Fruit fly (Drosophila melanogaster) whole organism, embryonic: ENCODE results near the gene CG10948.

ENCODE experiments used
- CG10209 ChIP-seq: fragments of 200-800 bp; sonication (Bioruptor generic); optimal IDR thresholded peaks from 3 replicates; lab custom pipeline; 2017; ENCODE audit warnings: missing biosample characterization, mild to moderate bottlenecking, missing genetic modification characterization, missing genetic modification reagents
- CG10267 ChIP-seq: fragments of 200-800 bp; sonication (Bioruptor generic); optimal IDR thresholded peaks from 2 replicates; lab custom pipeline; 2018; ENCODE audit warnings: missing biosample characterization, mild to moderate bottlenecking, missing genetic modification characterization, moderate library complexity
- CG10462 ChIP-seq: fragments of 200-800 bp; sonication (Bioruptor generic); optimal IDR thresholded peaks from 2 replicates; lab custom pipeline; 2016; ENCODE audit warnings: missing biosample characterization, missing genetic modification characterization
- CG10543 ChIP-seq: fragments of 200-800 bp; sonication (Bioruptor generic); optimal IDR thresholded peaks from 3 replicates; lab custom pipeline; 2017; ENCODE audit warnings: missing biosample characterization, mild to moderate bottlenecking, missing genetic modification characterization, moderate library complexity
- CG11398 ChIP-seq: fragments of 200-800 bp; sonication (Bioruptor generic); optimal IDR thresholded peaks from 2 replicates; lab custom pipeline; 2016; ENCODE audit warnings: missing biosample characterization, missing genetic modification characterization
- CG12744 ChIP-seq: fragments of 200-800 bp; sonication (Bioruptor generic); optimal IDR thresholded peaks from 2 replicates; lab custom pipeline; 2016; ENCODE audit warnings: missing biosample characterization, missing genetic modification characterization
- CG13123 ChIP-seq: fragments of 200-800 bp; sonication (Bioruptor generic); optimal IDR thresholded peaks from 2 replicates; lab custom pipeline; 2016; ENCODE audit warnings: missing biosample characterization, missing genetic modification characterization
- CG13624 ChIP-seq: fragments of 200-800 bp; sonication (Bioruptor generic); optimal IDR thresholded peaks from 2 replicates; lab custom pipeline; 2016; ENCODE audit warnings: missing biosample characterization, missing genetic modification characterization
- CG14441 ChIP-seq: fragments of 200-800 bp; sonication (Bioruptor generic); IDR thresholded peaks from 2 replicates; pipeline ENCODE4 v1.3.6; 2022; ENCODE audit warnings: missing biosample characterization, missing genetic modification characterization
- CG15479 ChIP-seq: fragments of 200-800 bp; sonication (Bioruptor generic); optimal IDR thresholded peaks from 3 replicates; lab custom pipeline; 2019; ENCODE audit warnings: missing biosample characterization, mild to moderate bottlenecking, missing genetic modification characterization, moderate library complexity
- CG1602 ChIP-seq: fragments of 200-800 bp; sonication (Bioruptor generic); optimal IDR thresholded peaks from 3 replicates; lab custom pipeline; 2016; ENCODE audit warnings: missing biosample characterization, missing genetic modification characterization
- CG2199 ChIP-seq: fragments of 200-800 bp; sonication (Bioruptor generic); IDR thresholded peaks from 3 replicates; pipeline ENCODE4 v1.3.6; 2022; ENCODE audit warnings: missing biosample characterization, missing genetic modification characterization
- CG2678 ChIP-seq: fragments of 200-800 bp; sonication (Bioruptor generic); optimal IDR thresholded peaks from 3 replicates; lab custom pipeline; 2019; ENCODE audit warnings: missing biosample characterization, mild to moderate bottlenecking, missing genetic modification characterization, moderate library complexity
- CG2712 ChIP-seq: fragments of 200-800 bp; optimal IDR thresholded peaks from 3 replicates; lab custom pipeline; 2019; ENCODE audit warnings: missing biosample characterization, mild to moderate bottlenecking, missing genetic modification characterization, moderate library complexity
- CG32772 ChIP-seq: fragments of 200-800 bp; sonication (Bioruptor generic); IDR thresholded peaks from 2 replicates; pipeline ENCODE4 v1.3.6; 2022; ENCODE audit warnings: missing biosample characterization, missing genetic modification characterization
- CG6272 ChIP-seq: fragments of 200-800 bp; sonication (Bioruptor generic); IDR thresholded peaks from 2 replicates; pipeline ENCODE4 v1.3.6; 2022; ENCODE audit warnings: missing biosample characterization, missing genetic modification characterization
- CG6683 ChIP-seq: fragments of 200-800 bp; sonication (Bioruptor generic); optimal IDR thresholded peaks from 2 replicates; lab custom pipeline; 2017; ENCODE audit warnings: missing biosample characterization, mild to moderate bottlenecking, missing genetic modification characterization, missing genetic modification reagents
- CG6813 ChIP-seq: fragments of 200-800 bp; sonication (Bioruptor generic); optimal IDR thresholded peaks from 2 replicates; lab custom pipeline; 2017; ENCODE audit warnings: missing biosample characterization, missing genetic modification characterization, mild to moderate bottlenecking, moderate library complexity, missing genetic modification reagents
- CG8765 ChIP-seq: fragments of 200-800 bp; sonication (Bioruptor generic); IDR thresholded peaks from 2 replicates; pipeline ENCODE4 v1.3.6; 2022; ENCODE audit warnings: missing biosample characterization, missing genetic modification characterization
- CTCF ChIP-seq: fragments of 200-800 bp; sonication (Bioruptor generic); optimal IDR thresholded peaks from 2 replicates; lab custom pipeline; 2017; ENCODE audit warnings: missing biosample characterization, mild to moderate bottlenecking, missing genetic modification characterization, moderate library complexity
- Camta ChIP-seq: fragments of 200-800 bp; sonication (Bioruptor generic); optimal IDR thresholded peaks from 2 replicates; lab custom pipeline; 2016; ENCODE audit warnings: missing biosample characterization, missing genetic modification characterization
- Doc2 ChIP-seq: fragments of 200-800 bp; sonication (Bioruptor generic); IDR thresholded peaks from 2 replicates; pipeline ENCODE4 v1.3.6; 2022; ENCODE audit warnings: missing biosample characterization, missing genetic modification characterization
- Doc3 ChIP-seq: fragments of 200-800 bp; sonication (Bioruptor generic); IDR thresholded peaks from 3 replicates; pipeline ENCODE4 v1.3.6; 2022; ENCODE audit warnings: missing biosample characterization, missing genetic modification characterization; ENCODE audit not compliant: partially characterized antibody
- ERR ChIP-seq: fragments of 200-800 bp; sonication (Bioruptor generic); optimal IDR thresholded peaks from 2 replicates; lab custom pipeline; 2016; ENCODE audit warnings: missing biosample characterization, missing genetic modification characterization
- Elba2 ChIP-seq: fragments of 200-800 bp; sonication (Bioruptor generic); optimal IDR thresholded peaks from 3 replicates; lab custom pipeline; 2016; ENCODE audit warnings: missing biosample characterization, missing genetic modification characterization
- Kr ChIP-seq: fragments of 200-800 bp; sonication (Bioruptor generic); optimal IDR thresholded peaks from 2 replicates; lab custom pipeline; 2017; ENCODE audit warnings: missing biosample characterization, mild to moderate bottlenecking, missing genetic modification characterization
- Lhr ChIP-seq: fragments of 200-800 bp; sonication (Bioruptor generic); optimal IDR thresholded peaks from 3 replicates; lab custom pipeline; 2017; ENCODE audit warnings: mild to moderate bottlenecking, missing biosample characterization, missing genetic modification reagents, missing genetic modification characterization
- MTF-1 ChIP-seq: fragments of 200-800 bp; sonication (Bioruptor generic); optimal IDR thresholded peaks from 2 replicates; lab custom pipeline; 2018; ENCODE audit warnings: missing biosample characterization, mild to moderate bottlenecking, missing genetic modification characterization, borderline replicate concordance
- Meics ChIP-seq: fragments of 200-800 bp; sonication (Bioruptor generic); optimal IDR thresholded peaks from 2 replicates; lab custom pipeline; 2017; ENCODE audit warnings: missing biosample characterization, mild to moderate bottlenecking, missing genetic modification characterization
- Oaz ChIP-seq: fragments of 200-800 bp; sonication (Bioruptor generic); IDR thresholded peaks from 2 replicates; pipeline ENCODE4 v1.3.6; 2022; ENCODE audit warnings: missing biosample characterization, missing genetic modification characterization
- Pdp1 ChIP-seq, 2 experiments: fragments of 200-800 bp; sonication (Bioruptor generic); optimal IDR thresholded peaks; 3 replicates each; lab custom pipeline; 2016; ENCODE audit warnings: missing biosample characterization in 2 of 2, missing genetic modification characterization in 2 of 2, mild to moderate bottlenecking in 1 of 2, moderate library complexity in 1 of 2
- Poxn ChIP-seq: fragments of 200-800 bp; sonication (Bioruptor generic); IDR thresholded peaks from 2 replicates; pipeline ENCODE4 v1.3.6; 2022; ENCODE audit warnings: missing biosample characterization, missing genetic modification characterization
- Six4 ChIP-seq: fragments of 200-800 bp; sonication (Bioruptor generic); optimal IDR thresholded peaks from 2 replicates; lab custom pipeline; 2016; ENCODE audit warnings: missing biosample characterization, missing genetic modification characterization
- Ssrp ChIP-seq: fragments of 200-800 bp; sonication (Bioruptor generic); optimal IDR thresholded peaks from 2 replicates; lab custom pipeline; 2018; ENCODE audit warnings: missing biosample characterization, mild to moderate bottlenecking, missing genetic modification characterization, moderate library complexity
- Xrp1 ChIP-seq: fragments of 200-800 bp; sonication (Bioruptor generic); IDR thresholded peaks from 2 replicates; pipeline ENCODE4 v1.3.6; 2022; ENCODE audit warnings: missing biosample characterization, missing genetic modification characterization
- ap ChIP-seq: fragments of 200-800 bp; sonication (Bioruptor generic); IDR thresholded peaks from 2 replicates; pipeline ENCODE4 v1.3.6; 2022; ENCODE audit warnings: missing biosample characterization, missing genetic modification characterization
- az2 ChIP-seq: fragments of 200-800 bp; sonication (Bioruptor generic); optimal IDR thresholded peaks from 3 replicates; lab custom pipeline; 2016; ENCODE audit warnings: missing biosample characterization, missing genetic modification characterization
- crp ChIP-seq, 2 experiments: fragments of 200-800 bp; sonication (Bioruptor generic); optimal IDR thresholded peaks; 2 replicates in 1 of 2; 3 replicates in 1 of 2; lab custom pipeline; 2017; ENCODE audit warnings: missing biosample characterization in 2 of 2, missing genetic modification characterization in 2 of 2, mild to moderate bottlenecking in 1 of 2, moderate library complexity in 1 of 2
- dmrt99B ChIP-seq: fragments of 200-800 bp; sonication (Bioruptor generic); optimal IDR thresholded peaks from 2 replicates; lab custom pipeline; 2018; ENCODE audit warnings: missing biosample characterization, mild to moderate bottlenecking, missing genetic modification characterization, moderate library complexity
- emc ChIP-seq: fragments of 200-800 bp; sonication (Bioruptor generic); optimal IDR thresholded peaks from 2 replicates; lab custom pipeline; 2016; ENCODE audit warnings: missing biosample characterization, missing genetic modification characterization
- hkb ChIP-seq, 2 experiments: fragments of 200-800 bp in 1 of 2; fragments of >200 bp in 1 of 2; sonication (Bioruptor generic) in 1 of 2; IDR thresholded peaks in 1 of 2; optimal IDR thresholded peaks in 1 of 2; 2 replicates each; pipeline versions ENCODE4 v1.3.6 to Lab custom; 2017 to 2022; ENCODE audit warnings: missing biosample characterization in 1 of 2, missing genetic modification characterization in 1 of 2
- sc ChIP-seq, 3 experiments: fragments of >200 bp in 2 of 3; fragments of 200-800 bp in 1 of 3; sonication (Bioruptor generic) in 1 of 3; optimal IDR thresholded peaks; 2 replicates in 2 of 3; 3 replicates in 1 of 3; lab custom pipeline; 2017; ENCODE audit warnings: mild to moderate bottlenecking in 1 of 3, missing biosample characterization in 1 of 3, missing genetic modification characterization in 1 of 3, missing genetic modification reagents in 1 of 3
- sna ChIP-seq: fragments of 200-800 bp; sonication (Bioruptor generic); IDR thresholded peaks from 2 replicates; pipeline ENCODE4 v1.3.6; 2022; ENCODE audit warnings: missing biosample characterization, missing genetic modification characterization; ENCODE audit not compliant: partially characterized antibody
- sug ChIP-seq: fragments of 200-800 bp; optimal IDR thresholded peaks from 2 replicates; lab custom pipeline; 2019; ENCODE audit warnings: missing biosample characterization, mild to moderate bottlenecking, missing genetic modification characterization, moderate library complexity
- tin ChIP-seq: fragments of 200-800 bp; sonication (Bioruptor generic); optimal IDR thresholded peaks from 3 replicates; lab custom pipeline; 2016; ENCODE audit warnings: missing biosample characterization, missing genetic modification characterization
- twi ChIP-seq: fragments of 200-800 bp; optimal IDR thresholded peaks from 2 replicates; lab custom pipeline; 2019; ENCODE audit warnings: missing biosample characterization, mild to moderate bottlenecking, missing genetic modification characterization, moderate library complexity
- unc-4 ChIP-seq: fragments of 200-800 bp; sonication (Bioruptor generic); IDR thresholded peaks from 2 replicates; pipeline ENCODE4 v1.3.6; 2022; ENCODE audit warnings: missing biosample characterization, missing genetic modification characterization; ENCODE audit not compliant: partially characterized antibody
- vnd ChIP-seq: fragments of 200-800 bp; sonication (Bioruptor generic); IDR thresholded peaks from 3 replicates; pipeline ENCODE4 v1.3.6; 2022; ENCODE audit warnings: missing biosample characterization, missing genetic modification characterization; ENCODE audit not compliant: partially characterized antibody

Gene CG10948

dm6 chr3L:12843056-12843799 lies 6.7 kb downstream of the CG10948 start, which contains the start of gene nebu (continued):
- TF ChIP-seq crp (GFP tag; optimal IDR thresholded peaks at IDR 0.05; lab: Kevin White, UChicago) (peak in 1 of 2 experiments; percentile 61), Camta (GFP tag; lab: Kevin White, UChicago) (peak; percentile 90), CG13624 (GFP tag; lab: Kevin White, UChicago) (peak; percentile 98), CG2678 (tag; lab: Kevin White, UChicago) (peak; percentile 97), ERR (GFP tag; lab: Kevin White, UChicago) (peak; percentile 97), CG10209 (GFP tag; lab: Kevin White, UChicago) (peak; percentile 96), Pdp1 (GFP tag; optimal IDR thresholded peaks at IDR 0.05; lab: Kevin White, UChicago) (peak; percentile 92 to 97), CG14441 (GFP tag; lab: Robert Waterston, UW) (peak; percentile 97), CG12744 (peak; percentile 96), CG32772 (GFP tag; lab: Robert Waterston, UW) (peak; percentile 94), CG2199 (peak; percentile 68; the same call in 2 of the 3 replicates), CG6813 (GFP tag; lab: Kevin White, UChicago) (peak; percentile 95), Doc3 (no peak), CG10267 (tag; lab: Kevin White, UChicago) (peak; percentile 85), CG10462 (GFP tag; lab: Kevin White, UChicago) (peak; percentile 89), CG10543 (GFP tag; lab: Kevin White, UChicago) (peak; percentile 94), vnd (GFP tag; lab: Robert Waterston, UW) (no peak), CG11398 (GFP tag; lab: Kevin White, UChicago) (peak; percentile 90), CG6683 (peak; percentile 95), unc-4 (GFP tag; lab: Robert Waterston, UW) (no peak), dmrt99B (peak; percentile 96), tin (GFP tag; lab: Kevin White, UChicago) (peak; percentile 96), Elba2 (GFP tag; lab: Kevin White, UChicago) (peak; percentile 51), ap (no peak; the same call in 1 of the 2 replicates), CTCF (GFP tag; lab: Kevin White, UChicago) (peak; percentile 38), sug (tag; lab: Kevin White, UChicago) (peak; percentile 92), Poxn (GFP tag; lab: Robert Waterston, UW) (peak; percentile 93), CG1602 (GFP tag; lab: Kevin White, UChicago) (peak; percentile 91), sc (optimal IDR thresholded peaks at IDR 0.05; lab: Kevin White, UChicago) (no peak), sc (GFP tag; optimal IDR thresholded peaks at IDR 0.05; lab: Kevin White, UChicago) (peak; percentile 76), sna (no peak), Oaz (GFP tag; lab: Robert Waterston, UW) (peak; percentile 92), Lhr (peak; percentile 59), hkb (optimal IDR thresholded peaks at IDR 0.05; lab: Kevin White, UChicago) (no peak), hkb (GFP tag; IDR thresholded peaks at IDR 0.05; lab: Robert Waterston, UW) (peak; percentile 97), CG8765 (GFP tag; lab: Robert Waterston, UW) (no peak), Ssrp (tag; lab: Kevin White, UChicago) (peak; percentile 83), Xrp1 (GFP tag; lab: Robert Waterston, UW) (peak; percentile 96), CG15479 (GFP tag; lab: Kevin White, UChicago) (no peak), Doc2 (GFP tag; lab: Robert Waterston, UW) (no peak), Kr (GFP tag; lab: Kevin White, UChicago) (no peak), CG2712 (tag; lab: Kevin White, UChicago) (peak; percentile 92), CG6272 (GFP tag; lab: Robert Waterston, UW) (no peak), Meics (GFP tag; lab: Kevin White, UChicago) (peak; percentile 98), MTF-1 (GFP tag; lab: Kevin White, UChicago) (peak; percentile 90), az2 (GFP tag; lab: Kevin White, UChicago) (peak; percentile 93), CG13123 (GFP tag; lab: Kevin White, UChicago) (peak; percentile 81), emc (GFP tag; lab: Kevin White, UChicago) (peak; percentile 96), Six4 (peak; percentile 89), twi (tag; lab: Kevin White, UChicago) (peak; percentile 76)
